Fruit fly (Drosophila melanogaster) whole organism, embryonic: ENCODE measurements around the gene pod1.

Experiments
- Asciz ChIP-seq: fragments of 200-800 bp; sonication (Bioruptor generic); optimal IDR thresholded peaks from 2 replicates; lab custom pipeline; 2017; ENCODE audit warnings: missing biosample characterization, mild to moderate bottlenecking, missing genetic modification characterization, missing genetic modification reagents
- Awh ChIP-seq: fragments of 200-800 bp; sonication (Bioruptor generic); IDR thresholded peaks from 2 replicates; pipeline ENCODE4, ENCODE4 v1.3.6; 2022; ENCODE audit warnings: missing biosample characterization, missing genetic modification characterization
- BEAF-32 ChIP-seq: fragments of 200-800 bp; sonication (Bioruptor generic); optimal IDR thresholded peaks from 3 replicates; lab custom pipeline; 2017; ENCODE audit warnings: missing biosample characterization, missing genetic modification characterization, mild to moderate bottlenecking, moderate library complexity, missing genetic modification reagents
- C15 ChIP-seq: fragments of 200-800 bp; sonication (Bioruptor generic); IDR thresholded peaks from 3 replicates; pipeline ENCODE4 v1.3.6; 2022; ENCODE audit warnings: missing biosample characterization, missing genetic modification characterization
- CG11085 ChIP-seq: fragments of 200-800 bp; sonication (Bioruptor generic); IDR thresholded peaks from 2 replicates; pipeline ENCODE4 v1.3.6; 2022; ENCODE audit warnings: missing biosample characterization, missing genetic modification characterization
- CG11247 ChIP-seq: fragments of 200-800 bp; sonication (Bioruptor generic); IDR thresholded peaks from 2 replicates; pipeline ENCODE4 v1.3.6; 2022; ENCODE audit warnings: missing biosample characterization, missing genetic modification characterization
- CG11695 ChIP-seq: fragments of 200-800 bp; sonication (Bioruptor generic); IDR thresholded peaks from 3 replicates; pipeline ENCODE4 v1.3.6; 2022; ENCODE audit warnings: missing biosample characterization, missing genetic modification characterization
- CG13775 ChIP-seq: fragments of 200-800 bp; sonication (Bioruptor generic); optimal IDR thresholded peaks from 3 replicates; lab custom pipeline; 2017; ENCODE audit warnings: missing biosample characterization, mild to moderate bottlenecking, missing genetic modification characterization
- CG14050 ChIP-seq: fragments of 200-800 bp; sonication (Bioruptor generic); IDR thresholded peaks from 3 replicates; pipeline ENCODE4 v1.3.6; 2022; ENCODE audit warnings: missing biosample characterization, missing genetic modification characterization
- CG14710 ChIP-seq: fragments of 200-800 bp; sonication (Bioruptor generic); optimal IDR thresholded peaks from 3 replicates; lab custom pipeline; 2019; ENCODE audit warnings: missing biosample characterization, mild to moderate bottlenecking, missing genetic modification characterization, moderate library complexity
- CG15011 ChIP-seq: fragments of 200-800 bp; sonication (Bioruptor generic); optimal IDR thresholded peaks from 3 replicates; lab custom pipeline; 2018; ENCODE audit warnings: missing biosample characterization, mild to moderate bottlenecking, missing genetic modification characterization
- CG15514 ChIP-seq: fragments of 200-800 bp; sonication (Bioruptor generic); optimal IDR thresholded peaks from 3 replicates; lab custom pipeline; 2017; ENCODE audit warnings: missing biosample characterization, missing genetic modification characterization, mild to moderate bottlenecking, moderate library complexity, missing genetic modification reagents
- CG17359 ChIP-seq: fragments of 200-800 bp; sonication (Bioruptor generic); optimal IDR thresholded peaks from 3 replicates; lab custom pipeline; 2018; ENCODE audit warnings: missing biosample characterization, mild to moderate bottlenecking, missing genetic modification characterization, moderate library complexity
- CG17912 ChIP-seq: fragments of 200-800 bp; sonication (Bioruptor generic); optimal IDR thresholded peaks from 2 replicates; lab custom pipeline; 2018; ENCODE audit warnings: missing biosample characterization, mild to moderate bottlenecking, missing genetic modification characterization
- CG2712 ChIP-seq: fragments of 200-800 bp; optimal IDR thresholded peaks from 3 replicates; lab custom pipeline; 2019; ENCODE audit warnings: missing biosample characterization, mild to moderate bottlenecking, missing genetic modification characterization, moderate library complexity
- CG30403 ChIP-seq: fragments of 200-800 bp; sonication (Bioruptor generic); optimal IDR thresholded peaks from 3 replicates; lab custom pipeline; 2016; ENCODE audit warnings: missing biosample characterization, missing genetic modification characterization
- CG30431 ChIP-seq: fragments of 200-800 bp; sonication (Bioruptor generic); optimal IDR thresholded peaks from 2 replicates; lab custom pipeline; 2017; ENCODE audit warnings: missing biosample characterization, missing genetic modification characterization
- CkIIα-i1 ChIP-seq: fragments of 200-800 bp; sonication (Bioruptor generic); IDR thresholded peaks from 2 replicates; pipeline ENCODE4 v1.3.6; 2022; ENCODE audit warnings: missing biosample characterization, missing genetic modification characterization
- D ChIP-seq, 2 experiments: fragments of 200-800 bp in 1 of 2; fragments of >200 bp in 1 of 2; sonication (Bioruptor generic) in 1 of 2; optimal IDR thresholded peaks; 2 replicates in 1 of 2; 3 replicates in 1 of 2; lab custom pipeline; 2017; ENCODE audit warnings: mild to moderate bottlenecking in 1 of 2, missing biosample characterization in 1 of 2, missing genetic modification characterization in 1 of 2, missing genetic modification reagents in 1 of 2
- Fer3 ChIP-seq: fragments of 200-800 bp; sonication (Bioruptor generic); optimal IDR thresholded peaks from 2 replicates; lab custom pipeline; 2018; ENCODE audit warnings: missing biosample characterization, mild to moderate bottlenecking, missing genetic modification characterization, moderate library complexity
- Gsc ChIP-seq: fragments of 200-800 bp; sonication (Bioruptor generic); IDR thresholded peaks from 2 replicates; pipeline ENCODE4 v1.3.6; 2022; ENCODE audit warnings: missing biosample characterization, missing genetic modification characterization
- Hand ChIP-seq: fragments of 200-800 bp; sonication (Bioruptor generic); optimal IDR thresholded peaks from 2 replicates; lab custom pipeline; 2017; ENCODE audit warnings: mild to moderate bottlenecking, missing biosample characterization, missing genetic modification reagents, missing genetic modification characterization
- Hmr ChIP-seq: fragments of 200-800 bp; sonication (Bioruptor generic); optimal IDR thresholded peaks from 3 replicates; lab custom pipeline; 2017; ENCODE audit warnings: mild to moderate bottlenecking, missing biosample characterization, missing genetic modification reagents, missing genetic modification characterization
- Hr39 ChIP-seq: fragments of >200 bp; optimal IDR thresholded peaks from 2 replicates; lab custom pipeline; 2017
- Hr78 ChIP-seq, 2 experiments: fragments of 200-800 bp in 1 of 2; fragments of >200 bp in 1 of 2; sonication (Bioruptor generic) in 1 of 2; optimal IDR thresholded peaks; 2 replicates each; lab custom pipeline; 2017 to 2019; ENCODE audit warnings: missing biosample characterization in 2 of 2, missing genetic modification characterization in 2 of 2, mild to moderate bottlenecking in 1 of 2, moderate library complexity in 1 of 2
- MBD-R2 ChIP-seq: fragments of 200-800 bp; sonication (Bioruptor generic); IDR thresholded peaks from 2 replicates; pipeline ENCODE4 v1.3.6; 2022; ENCODE audit warnings: missing biosample characterization, missing genetic modification characterization
- MESR4 ChIP-seq: fragments of 200-800 bp; sonication (Bioruptor generic); optimal IDR thresholded peaks from 2 replicates; lab custom pipeline; 2018; ENCODE audit warnings: missing biosample characterization, mild to moderate bottlenecking, missing genetic modification characterization, moderate library complexity
- Mes4 ChIP-seq: fragments of 200-800 bp; sonication (Bioruptor generic); optimal IDR thresholded peaks from 2 replicates; lab custom pipeline; 2016; ENCODE audit warnings: missing biosample characterization, missing genetic modification characterization
- TFAM ChIP-seq: fragments of 200-800 bp; sonication (Bioruptor generic); optimal IDR thresholded peaks from 2 replicates; lab custom pipeline; 2017; ENCODE audit warnings: missing biosample characterization, missing genetic modification characterization, inconsistent platforms
- Trl ChIP-seq, 3 experiments: fragments of >200 bp in 2 of 3; fragments of 200-800 bp in 1 of 3; sonication (Bioruptor generic) in 1 of 3; optimal IDR thresholded peaks; 2 replicates in 1 of 3; 3 replicates in 2 of 3; lab custom pipeline; 2016 to 2017; ENCODE audit warnings: missing biosample characterization in 1 of 3, missing genetic modification characterization in 1 of 3
- Vsx1 ChIP-seq: fragments of 200-800 bp; sonication (Bioruptor generic); optimal IDR thresholded peaks from 2 replicates; lab custom pipeline; 2017; ENCODE audit warnings: missing biosample characterization, mild to moderate bottlenecking, missing genetic modification characterization, missing genetic modification reagents
- YL-1 ChIP-seq: fragments of 200-800 bp; sonication (Bioruptor generic); optimal IDR thresholded peaks from 3 replicates; lab custom pipeline; 2017; ENCODE audit warnings: missing biosample characterization, mild to moderate bottlenecking, missing genetic modification characterization
- chm ChIP-seq: fragments of 200-800 bp; sonication (Bioruptor generic); IDR thresholded peaks from 2 replicates; pipeline ENCODE4 v1.3.6; 2022; ENCODE audit warnings: missing biosample characterization, missing genetic modification characterization
- crol ChIP-seq: fragments of 200-800 bp; sonication (Bioruptor generic); IDR thresholded peaks from 2 replicates; pipeline ENCODE4 v1.3.6; 2022; ENCODE audit warnings: missing biosample characterization, missing genetic modification characterization
- disco-r ChIP-seq: fragments of 200-800 bp; sonication (Bioruptor generic); optimal IDR thresholded peaks from 2 replicates; lab custom pipeline; 2016; ENCODE audit warnings: missing biosample characterization, missing genetic modification characterization
- ems ChIP-seq: fragments of 200-800 bp; sonication (Bioruptor generic); optimal IDR thresholded peaks from 3 replicates; lab custom pipeline; 2016; ENCODE audit warnings: missing biosample characterization, missing genetic modification characterization
- esg ChIP-seq: fragments of 200-800 bp; sonication (Bioruptor generic); conservative IDR thresholded peaks from 2 replicates; pipeline ENCODE4 v1.3.6; 2022; ENCODE audit warnings: missing biosample characterization, missing genetic modification characterization
- fd3F ChIP-seq: fragments of 200-800 bp; sonication (Bioruptor generic); optimal IDR thresholded peaks from 2 replicates; lab custom pipeline; 2018; ENCODE audit warnings: missing biosample characterization, mild to moderate bottlenecking, missing genetic modification characterization, moderate library complexity
- knrl ChIP-seq: fragments of 200-800 bp; sonication (Bioruptor generic); IDR thresholded peaks from 3 replicates; pipeline ENCODE4 v1.3.6; 2022; ENCODE audit warnings: missing biosample characterization, missing genetic modification characterization; ENCODE audit not compliant: partially characterized antibody
- lbe ChIP-seq: fragments of 200-800 bp; sonication (Bioruptor generic); optimal IDR thresholded peaks from 2 replicates; lab custom pipeline; 2016; ENCODE audit warnings: missing biosample characterization, mild to moderate bottlenecking, missing genetic modification characterization
- pb ChIP-seq: fragments of 200-800 bp; sonication (Bioruptor generic); optimal IDR thresholded peaks from 3 replicates; lab custom pipeline; 2016; ENCODE audit warnings: missing biosample characterization, missing genetic modification characterization
- prd ChIP-seq, 3 experiments: fragments of >200 bp in 2 of 3; fragments of 200-800 bp in 1 of 3; sonication (Bioruptor generic) in 1 of 3; optimal IDR thresholded peaks in 2 of 3; IDR thresholded peaks in 1 of 3; 2 replicates in 2 of 3; 3 replicates in 1 of 3; pipeline versions ENCODE4 v1.3.6 to Lab custom; 2017 to 2022; ENCODE audit warnings: missing biosample characterization in 1 of 3, missing genetic modification characterization in 1 of 3
- ranshi ChIP-seq: fragments of 200-800 bp; sonication (Bioruptor generic); IDR thresholded peaks from 2 replicates; pipeline ENCODE4 v1.3.6; 2022; ENCODE audit warnings: missing biosample characterization, missing genetic modification characterization
- sc ChIP-seq, 3 experiments: fragments of >200 bp in 2 of 3; fragments of 200-800 bp in 1 of 3; sonication (Bioruptor generic) in 1 of 3; optimal IDR thresholded peaks; 2 replicates in 2 of 3; 3 replicates in 1 of 3; lab custom pipeline; 2017; ENCODE audit warnings: mild to moderate bottlenecking in 1 of 3, missing biosample characterization in 1 of 3, missing genetic modification characterization in 1 of 3, missing genetic modification reagents in 1 of 3
- so ChIP-seq: fragments of 200-800 bp; sonication (Bioruptor generic); IDR thresholded peaks from 3 replicates; pipeline ENCODE4 v1.3.6; 2022; ENCODE audit warnings: missing biosample characterization, missing genetic modification characterization
- sob ChIP-seq: fragments of 200-800 bp; sonication (Bioruptor generic); IDR thresholded peaks from 2 replicates; pipeline ENCODE4 v1.3.6; 2022; ENCODE audit warnings: missing biosample characterization, missing genetic modification characterization
- tgo ChIP-seq: fragments of 200-800 bp; sonication (Bioruptor generic); IDR thresholded peaks from 3 replicates; pipeline ENCODE4 v1.3.6; 2022; ENCODE audit warnings: missing biosample characterization, missing genetic modification characterization
- toy ChIP-seq: fragments of 200-800 bp; sonication (Bioruptor generic); IDR thresholded peaks from 2 replicates; pipeline ENCODE4 v1.3.6; 2022; ENCODE audit warnings: missing biosample characterization, missing genetic modification characterization
- zfh1 ChIP-seq: fragments of 200-800 bp; sonication (Bioruptor generic); IDR thresholded peaks from 3 replicates; pipeline ENCODE4 v1.3.6; 2022; ENCODE audit warnings: missing biosample characterization, missing genetic modification characterization

Gene pod1

dm6 chrX:6770924-6771323, 32.6 kb upstream of the pod1 start, which contains the start of gene Coq7 (continued):
- TF ChIP-seq ems (GFP tag; lab: Kevin White, UChicago) (peak; percentile 78), CG14710 (tag; lab: Kevin White, UChicago) (peak; percentile 91), CG30403 (GFP tag; lab: Kevin White, UChicago) (peak; percentile 93), Gsc (GFP tag; lab: Robert Waterston, UW) (peak; percentile 63), ranshi (peak; percentile 90), sob (peak; percentile 91), Fer3 (peak; percentile 83), tgo (GFP tag; lab: Robert Waterston, UW) (peak; percentile 91), TFAM (peak; percentile 11), Hr39 (lab: Kevin White, UChicago) (no peak), disco-r (no peak), prd (optimal IDR thresholded peaks at IDR 0.05; lab: Kevin White, UChicago) (no peak), prd (GFP tag; IDR thresholded peaks at IDR 0.05; lab: Robert Waterston, UW) (peak; percentile 96), CG30431 (GFP tag; lab: Kevin White, UChicago) (peak; percentile 81), toy (peak; percentile 50; the same call in 1 of the 2 replicates), Hr78 (GFP tag; optimal IDR thresholded peaks at IDR 0.05; lab: Kevin White, UChicago) (no peak), Hmr (GFP tag; lab: Kevin White, UChicago) (no peak), lbe (GFP tag; lab: Kevin White, UChicago) (no peak), CG13775 (peak; percentile 88), Vsx1 (GFP tag; lab: Kevin White, UChicago) (no peak), CkIIα-i1 (0 out of 2 replicates have a peak, but pooled peaks have one; percentile 6), CG11085 (GFP tag; lab: Robert Waterston, UW) (peak; percentile 82), crol (GFP tag; lab: Robert Waterston, UW) (peak; percentile 35; the same call in 1 of the 2 replicates), Trl (optimal IDR thresholded peaks at IDR 0.05; lab: Kevin White, UChicago) (no peak), Trl (GFP tag; optimal IDR thresholded peaks at IDR 0.05; lab: Kevin White, UChicago) (peak; percentile 62), Mes4 (GFP tag; lab: Kevin White, UChicago) (no peak), C15 (GFP tag; lab: Robert Waterston, UW) (peak; percentile 62; the same call in 1 of the 3 replicates), CG11695 (peak; percentile 87), knrl (peak; percentile 98), Awh (peak; percentile 76), CG17359 (tag; lab: Kevin White, UChicago) (peak; percentile 82), CG15011 (no peak), MESR4 (GFP tag; lab: Kevin White, UChicago) (peak; percentile 45), sc (optimal IDR thresholded peaks at IDR 0.05; lab: Kevin White, UChicago) (no peak), sc (GFP tag; optimal IDR thresholded peaks at IDR 0.05; lab: Kevin White, UChicago) (no peak), fd3F (peak; percentile 75), so (peak; percentile 88), CG11247 (GFP tag; lab: Robert Waterston, UW) (peak; percentile 85), CG17912 (GFP tag; lab: Kevin White, UChicago) (peak; percentile 65), YL-1 (GFP tag; lab: Kevin White, UChicago) (peak; percentile 82), CG14050 (GFP tag; lab: Robert Waterston, UW) (peak; percentile 90), CG15514 (peak; percentile 81), Asciz (peak; percentile 48), MBD-R2 (GFP tag; lab: Robert Waterston, UW) (peak; percentile 96), Hand (GFP tag; lab: Kevin White, UChicago) (peak; percentile 19), zfh1 (GFP tag; lab: Robert Waterston, UW) (peak; percentile 94), chm (GFP tag; lab: Robert Waterston, UW) (peak; percentile 87), CG2712 (tag; lab: Kevin White, UChicago) (peak; percentile 91), pb (no peak), esg (peak; percentile 91), BEAF-32 (peak; percentile 95), D (optimal IDR thresholded peaks at IDR 0.05; lab: Kevin White, UChicago) (no peak), D (GFP tag; optimal IDR thresholded peaks at IDR 0.05; lab: Kevin White, UChicago) (peak; percentile 78)
